Fruit fly (Drosophila melanogaster) whole organism, embryonic: ENCODE measurements around the gene CG12224.

Experiments used
- Aef1 ChIP-seq: fragments of 200-800 bp; sonication (Bioruptor generic); IDR thresholded peaks from 3 replicates; pipeline ENCODE4 v1.3.6; 2022; ENCODE audit warnings: missing biosample characterization, missing genetic modification characterization
- Atf-2 ChIP-seq: fragments of 200-800 bp; sonication (Bioruptor generic); optimal IDR thresholded peaks from 2 replicates; lab custom pipeline; 2016; ENCODE audit warnings: missing biosample characterization, missing genetic modification characterization
- Atf6 ChIP-seq: fragments of 200-800 bp; sonication (Bioruptor generic); IDR thresholded peaks from 2 replicates; pipeline ENCODE4 v1.3.6; 2022; ENCODE audit warnings: missing biosample characterization, missing genetic modification characterization
- BEAF-32 ChIP-seq: fragments of 200-800 bp; sonication (Bioruptor generic); optimal IDR thresholded peaks from 3 replicates; lab custom pipeline; 2017; ENCODE audit warnings: missing biosample characterization, missing genetic modification characterization, mild to moderate bottlenecking, moderate library complexity, missing genetic modification reagents
- CG10267 ChIP-seq: fragments of 200-800 bp; sonication (Bioruptor generic); optimal IDR thresholded peaks from 2 replicates; lab custom pipeline; 2018; ENCODE audit warnings: missing biosample characterization, mild to moderate bottlenecking, missing genetic modification characterization, moderate library complexity
- CG11398 ChIP-seq: fragments of 200-800 bp; sonication (Bioruptor generic); optimal IDR thresholded peaks from 2 replicates; lab custom pipeline; 2016; ENCODE audit warnings: missing biosample characterization, missing genetic modification characterization
- CG13424 ChIP-seq: fragments of 200-800 bp; sonication (Bioruptor generic); optimal IDR thresholded peaks from 2 replicates; lab custom pipeline; 2019; ENCODE audit warnings: missing biosample characterization, mild to moderate bottlenecking, missing genetic modification characterization, moderate library complexity
- CG16779 ChIP-seq: fragments of 200-800 bp; sonication (Bioruptor generic); IDR thresholded peaks from 2 replicates; pipeline ENCODE4 v1.3.6; 2022; ENCODE audit warnings: missing biosample characterization, missing genetic modification characterization
- CG17186 ChIP-seq: fragments of 200-800 bp; sonication (Bioruptor generic); optimal IDR thresholded peaks from 3 replicates; lab custom pipeline; 2017; ENCODE audit warnings: missing biosample characterization, missing genetic modification reagents, missing genetic modification characterization
- CG2875 ChIP-seq: fragments of 200-800 bp; sonication (Bioruptor generic); optimal IDR thresholded peaks from 2 replicates; lab custom pipeline; 2017; ENCODE audit warnings: missing biosample characterization, mild to moderate bottlenecking, missing genetic modification characterization, missing genetic modification reagents
- CG30403 ChIP-seq: fragments of 200-800 bp; sonication (Bioruptor generic); optimal IDR thresholded peaks from 3 replicates; lab custom pipeline; 2016; ENCODE audit warnings: missing biosample characterization, missing genetic modification characterization
- CG32772 ChIP-seq: fragments of 200-800 bp; sonication (Bioruptor generic); IDR thresholded peaks from 2 replicates; pipeline ENCODE4 v1.3.6; 2022; ENCODE audit warnings: missing biosample characterization, missing genetic modification characterization
- CG4404 ChIP-seq: fragments of 200-800 bp; sonication (Bioruptor generic); IDR thresholded peaks from 2 replicates; pipeline ENCODE4 v1.3.6; 2022; ENCODE audit warnings: missing biosample characterization, missing genetic modification characterization
- CG5180 ChIP-seq: fragments of 200-800 bp; sonication (Bioruptor generic); optimal IDR thresholded peaks from 3 replicates; lab custom pipeline; 2017; ENCODE audit warnings: missing biosample characterization, missing genetic modification characterization, mild to moderate bottlenecking, moderate library complexity, missing genetic modification reagents
- CG6791 ChIP-seq: fragments of 200-800 bp; sonication (Bioruptor generic); IDR thresholded peaks from 3 replicates; pipeline ENCODE4 v1.3.6; 2022; ENCODE audit warnings: missing biosample characterization, missing genetic modification characterization; ENCODE audit not compliant: partially characterized antibody
- CG7786 ChIP-seq: fragments of 200-800 bp; sonication (Bioruptor generic); optimal IDR thresholded peaks from 2 replicates; lab custom pipeline; 2016; ENCODE audit warnings: missing biosample characterization, missing genetic modification characterization
- CG7987 ChIP-seq: fragments of 200-800 bp; sonication (Bioruptor generic); optimal IDR thresholded peaks from 2 replicates; lab custom pipeline; 2018; ENCODE audit warnings: missing biosample characterization, mild to moderate bottlenecking, missing genetic modification characterization, moderate library complexity
- CG9817 ChIP-seq: fragments of 200-800 bp; sonication (Bioruptor generic); optimal IDR thresholded peaks from 2 replicates; lab custom pipeline; 2018; ENCODE audit warnings: missing biosample characterization, mild to moderate bottlenecking, missing genetic modification characterization, moderate library complexity
- CG9876 ChIP-seq: fragments of 200-800 bp; sonication (Bioruptor generic); optimal IDR thresholded peaks from 2 replicates; lab custom pipeline; 2016; ENCODE audit warnings: missing biosample characterization, missing genetic modification characterization
- D19B ChIP-seq: fragments of 200-800 bp; sonication (Bioruptor generic); optimal IDR thresholded peaks from 2 replicates; lab custom pipeline; 2017; ENCODE audit warnings: missing biosample characterization, mild to moderate bottlenecking, missing genetic modification characterization
- Dek ChIP-seq: fragments of 200-800 bp; sonication (Bioruptor generic); optimal IDR thresholded peaks from 3 replicates; lab custom pipeline; 2019; ENCODE audit warnings: missing biosample characterization, mild to moderate bottlenecking, missing genetic modification characterization, moderate library complexity
- Dip3 ChIP-seq: fragments of 200-800 bp; sonication (Bioruptor generic); optimal IDR thresholded peaks from 3 replicates; lab custom pipeline; 2016; ENCODE audit warnings: missing biosample characterization, missing genetic modification characterization
- E2f1 ChIP-seq: fragments of 200-800 bp; sonication (Bioruptor generic); IDR thresholded peaks from 2 replicates; pipeline ENCODE4 v1.3.6; 2022; ENCODE audit warnings: missing biosample characterization, missing genetic modification characterization
- Fer3 ChIP-seq: fragments of 200-800 bp; sonication (Bioruptor generic); optimal IDR thresholded peaks from 2 replicates; lab custom pipeline; 2018; ENCODE audit warnings: missing biosample characterization, mild to moderate bottlenecking, missing genetic modification characterization, moderate library complexity
- NFAT ChIP-seq: fragments of 200-800 bp; sonication (Bioruptor generic); IDR thresholded peaks from 2 replicates; pipeline ENCODE4 v1.3.6; 2022; ENCODE audit warnings: missing biosample characterization, missing genetic modification characterization
- NK7.1 ChIP-seq: fragments of 200-800 bp; sonication (Bioruptor generic); optimal IDR thresholded peaks from 3 replicates; lab custom pipeline; 2016; ENCODE audit warnings: missing biosample characterization, missing genetic modification characterization
- Ptx1 ChIP-seq: fragments of 200-800 bp; sonication (Bioruptor generic); IDR thresholded peaks from 2 replicates; pipeline ENCODE4 v1.3.6; 2022; ENCODE audit warnings: missing biosample characterization, missing genetic modification characterization
- Side ChIP-seq: fragments of 200-800 bp; sonication (Bioruptor generic); optimal IDR thresholded peaks from 2 replicates; lab custom pipeline; 2016; ENCODE audit warnings: missing biosample characterization, missing genetic modification characterization
- Tbp ChIP-seq: fragments of >200 bp; optimal IDR thresholded peaks from 2 replicates; lab custom pipeline; 2018; ENCODE audit warnings: missing biosample characterization, missing genetic modification characterization
- YL-1 ChIP-seq: fragments of 200-800 bp; sonication (Bioruptor generic); optimal IDR thresholded peaks from 3 replicates; lab custom pipeline; 2017; ENCODE audit warnings: missing biosample characterization, mild to moderate bottlenecking, missing genetic modification characterization
- ab ChIP-seq: fragments of 200-800 bp; sonication (Bioruptor generic); optimal IDR thresholded peaks from 2 replicates; lab custom pipeline; 2016; ENCODE audit warnings: missing biosample characterization, missing genetic modification characterization
- ac ChIP-seq: fragments of 200-800 bp; sonication (Bioruptor generic); optimal IDR thresholded peaks from 3 replicates; lab custom pipeline; 2017; ENCODE audit warnings: missing biosample characterization, mild to moderate bottlenecking, missing genetic modification characterization
- al ChIP-seq: fragments of 200-800 bp; sonication (Bioruptor generic); IDR thresholded peaks from 2 replicates; pipeline ENCODE4 v1.3.6; 2022; ENCODE audit warnings: missing biosample characterization, missing genetic modification characterization
- br ChIP-seq: fragments of >200 bp; optimal IDR thresholded peaks from 2 replicates; lab custom pipeline; 2017
- chn ChIP-seq: fragments of 200-800 bp; sonication (Bioruptor generic); optimal IDR thresholded peaks from 2 replicates; lab custom pipeline; 2016; ENCODE audit warnings: missing biosample characterization, missing genetic modification characterization
- croc ChIP-seq: fragments of 200-800 bp; sonication (Bioruptor generic); conservative IDR thresholded peaks from 3 replicates; pipeline ENCODE4 v1.3.6; 2022; ENCODE audit warnings: missing biosample characterization, missing genetic modification characterization
- dati ChIP-seq: fragments of 200-800 bp; sonication (Bioruptor generic); IDR thresholded peaks from 2 replicates; pipeline ENCODE4 v1.3.6; 2022; ENCODE audit warnings: missing biosample characterization, missing genetic modification characterization
- fd64A ChIP-seq: fragments of 200-800 bp; sonication (Bioruptor generic); optimal IDR thresholded peaks from 3 replicates; lab custom pipeline; 2018; ENCODE audit warnings: missing biosample characterization, mild to moderate bottlenecking, missing genetic modification characterization
- h ChIP-seq: fragments of >200 bp; optimal IDR thresholded peaks from 2 replicates; lab custom pipeline; 2017
- knrl ChIP-seq: fragments of 200-800 bp; sonication (Bioruptor generic); IDR thresholded peaks from 3 replicates; pipeline ENCODE4 v1.3.6; 2022; ENCODE audit warnings: missing biosample characterization, missing genetic modification characterization; ENCODE audit not compliant: partially characterized antibody
- lbe ChIP-seq: fragments of 200-800 bp; sonication (Bioruptor generic); optimal IDR thresholded peaks from 2 replicates; lab custom pipeline; 2016; ENCODE audit warnings: missing biosample characterization, mild to moderate bottlenecking, missing genetic modification characterization
- lov ChIP-seq, 2 experiments: fragments of 200-800 bp in 1 of 2; fragments of >200 bp in 1 of 2; sonication (Bioruptor generic) in 1 of 2; IDR thresholded peaks in 1 of 2; optimal IDR thresholded peaks in 1 of 2; 2 replicates in 1 of 2; 3 replicates in 1 of 2; pipeline versions ENCODE4 v1.3.6 to Lab custom; 2017 to 2022; ENCODE audit warnings: missing biosample characterization in 1 of 2, missing genetic modification characterization in 1 of 2
- nmo ChIP-seq: fragments of 200-800 bp; sonication (Bioruptor generic); optimal IDR thresholded peaks from 2 replicates; lab custom pipeline; 2018; ENCODE audit warnings: missing biosample characterization, mild to moderate bottlenecking, missing genetic modification characterization, moderate library complexity
- pzg ChIP-seq: fragments of 200-800 bp; sonication (Bioruptor generic); optimal IDR thresholded peaks from 3 replicates; lab custom pipeline; 2018; ENCODE audit warnings: missing biosample characterization, mild to moderate bottlenecking, missing genetic modification characterization, moderate library complexity
- rib ChIP-seq: fragments of 200-800 bp; sonication (Bioruptor generic); IDR thresholded peaks from 2 replicates; pipeline ENCODE4 v1.3.6; 2022; ENCODE audit warnings: missing biosample characterization, missing genetic modification characterization
- so ChIP-seq: fragments of 200-800 bp; sonication (Bioruptor generic); IDR thresholded peaks from 3 replicates; pipeline ENCODE4 v1.3.6; 2022; ENCODE audit warnings: missing biosample characterization, missing genetic modification characterization
- tio ChIP-seq: fragments of 200-800 bp; sonication (Bioruptor generic); optimal IDR thresholded peaks from 2 replicates; lab custom pipeline; 2017; ENCODE audit warnings: missing biosample characterization, missing genetic modification characterization, inconsistent platforms
- tll ChIP-seq, 2 experiments: fragments of 200-800 bp in 1 of 2; fragments of >200 bp in 1 of 2; sonication (Bioruptor generic) in 1 of 2; optimal IDR thresholded peaks; 2 replicates each; lab custom pipeline; 2017 to 2019; ENCODE audit warnings: missing biosample characterization in 2 of 2, missing genetic modification characterization in 2 of 2, mild to moderate bottlenecking in 1 of 2, moderate library complexity in 1 of 2
- ttk ChIP-seq: fragments of 200-800 bp; sonication (Bioruptor generic); IDR thresholded peaks from 2 replicates; pipeline ENCODE4 v2.1.2; 2022; ENCODE audit warnings: missing biosample characterization, missing genetic modification characterization
- zen2 ChIP-seq: fragments of 200-800 bp; sonication (Bioruptor generic); IDR thresholded peaks from 3 replicates; pipeline ENCODE4 v1.3.6; 2022; ENCODE audit warnings: missing biosample characterization, missing genetic modification characterization; ENCODE audit not compliant: partially characterized antibody
- zfh2 ChIP-seq: fragments of 200-800 bp; sonication (Bioruptor generic); optimal IDR thresholded peaks from 2 replicates; lab custom pipeline; 2016; ENCODE audit warnings: missing biosample characterization, missing genetic modification characterization

Gene CG12224

DNA sequence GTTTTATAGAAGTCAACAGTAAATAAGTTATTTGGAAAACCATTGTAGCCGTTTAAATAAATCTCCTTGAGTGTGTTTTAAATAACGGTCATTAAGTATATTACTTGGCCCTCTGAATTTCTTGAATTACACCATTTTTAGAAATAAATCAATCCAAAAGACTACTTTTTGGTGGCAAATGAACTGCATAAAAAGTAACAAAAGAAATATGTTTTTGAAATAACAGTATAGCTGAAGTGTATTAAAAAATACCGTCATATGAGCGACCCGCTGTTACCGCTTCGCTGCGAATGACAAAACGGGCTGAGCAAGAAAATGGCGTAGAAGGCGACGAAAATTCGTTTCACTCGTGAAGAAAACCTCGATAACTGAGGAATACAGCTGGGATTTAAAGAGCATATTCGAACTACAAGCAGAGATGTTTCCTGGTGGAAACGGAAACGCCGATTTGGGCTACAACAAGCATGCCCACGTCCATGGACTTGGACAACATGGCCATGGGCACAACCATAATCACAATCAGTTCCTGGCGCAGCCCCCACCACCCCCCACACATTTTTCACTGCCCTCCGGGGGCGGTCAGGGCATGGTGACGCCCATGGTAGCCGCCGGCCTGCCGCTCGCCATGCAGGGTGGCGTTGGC lies 32.4 kb downstream of the CG12224 start, which contains the start of gene CG31211 (continued):
- no peak for TF ChIP-seq Dip3 (GFP tag; lab: Kevin White, UChicago)
- no peak for TF ChIP-seq lov (optimal IDR thresholded peaks at IDR 0.05; lab: Kevin White, UChicago)
- no peak for TF ChIP-seq lov (GFP tag; IDR thresholded peaks at IDR 0.05; lab: Robert Waterston, UW)
- TF ChIP-seq h (lab: Kevin White, UChicago) = no peak
- no peak for TF ChIP-seq croc (GFP tag; lab: Robert Waterston, UW)
- peak; percentile 14 for TF ChIP-seq CG13424 (tag; lab: Kevin White, UChicago)
- TF ChIP-seq Atf6 (GFP tag; lab: Robert Waterston, UW) = no peak
- TF ChIP-seq Atf-2 (GFP tag; lab: Kevin White, UChicago) = no peak
- no peak for TF ChIP-seq CG11398 (GFP tag; lab: Kevin White, UChicago)
- no peak for TF ChIP-seq rib (GFP tag; lab: Robert Waterston, UW)
- TF ChIP-seq E2f1 (GFP tag; lab: Robert Waterston, UW) = no peak
- TF ChIP-seq knrl (GFP tag; lab: Robert Waterston, UW) = no peak
- TF ChIP-seq pzg = peak; percentile 2
- TF ChIP-seq ttk (GFP tag; lab: Robert Waterston, UW) = no peak
- TF ChIP-seq CG6791 (GFP tag; lab: Robert Waterston, UW) = no peak
- TF ChIP-seq CG30403 = peak; percentile 10
- no peak for TF ChIP-seq br (lab: Kevin White, UChicago)
- no peak for TF ChIP-seq CG16779 (GFP tag; lab: Robert Waterston, UW)
- TF ChIP-seq CG32772 (GFP tag; lab: Robert Waterston, UW) = no peak
- no peak for TF ChIP-seq NFAT (GFP tag; lab: Robert Waterston, UW)
- no peak for TF ChIP-seq zfh2 (GFP tag; lab: Kevin White, UChicago)
- no peak for TF ChIP-seq Side (GFP tag; lab: Kevin White, UChicago)
- no peak for TF ChIP-seq al (GFP tag; lab: Robert Waterston, UW)
- no peak for TF ChIP-seq CG9817 (tag; lab: Kevin White, UChicago)
- no peak for TF ChIP-seq lbe (GFP tag; lab: Kevin White, UChicago)
- TF ChIP-seq fd64A (GFP tag; lab: Kevin White, UChicago) = no peak
- peak; percentile 10 for TF ChIP-seq BEAF-32 (GFP tag; lab: Kevin White, UChicago)
- TF ChIP-seq zen2 (GFP tag; lab: Robert Waterston, UW) = no peak
- TF ChIP-seq Fer3 (tag; lab: Kevin White, UChicago) = no peak
- no peak for TF ChIP-seq D19B (GFP tag; lab: Kevin White, UChicago)
- TF ChIP-seq Tbp (GFP tag; lab: Kevin White, UChicago) = no peak
- TF ChIP-seq nmo = no peak
- no peak for TF ChIP-seq Aef1 (GFP tag; lab: Robert Waterston, UW)
- TF ChIP-seq Ptx1 (GFP tag; lab: Robert Waterston, UW) = no peak
- TF ChIP-seq CG4404 = no peak
- TF ChIP-seq CG5180 = no peak
- no peak for TF ChIP-seq CG2875 (GFP tag; lab: Kevin White, UChicago)
- TF ChIP-seq CG10267 (tag; lab: Kevin White, UChicago) = peak; percentile 44
- TF ChIP-seq tll (GFP tag; optimal IDR thresholded peaks at IDR 0.05; lab: Kevin White, UChicago) = peak in 1 of 2 experiments; percentile 70
- TF ChIP-seq NK7.1 (GFP tag; lab: Kevin White, UChicago) = no peak
- peak; percentile 18 for TF ChIP-seq chn
- no peak for TF ChIP-seq CG7786 (GFP tag; lab: Kevin White, UChicago)
- TF ChIP-seq Dek = peak; percentile 32
- peak; percentile 81 for TF ChIP-seq YL-1
- TF ChIP-seq tio (GFP tag; lab: Kevin White, UChicago) = peak; percentile 27
- no peak for TF ChIP-seq CG7987
- peak; percentile 8 for TF ChIP-seq CG17186 (GFP tag; lab: Kevin White, UChicago)
- no peak for TF ChIP-seq dati (GFP tag; lab: Robert Waterston, UW)
- no peak for TF ChIP-seq ab (GFP tag; lab: Kevin White, UChicago)
- no peak for TF ChIP-seq so (GFP tag; lab: Robert Waterston, UW)
- TF ChIP-seq CG9876 = no peak
- no peak for TF ChIP-seq ac (GFP tag; lab: Kevin White, UChicago)
